Worm (Caenorhabditis elegans): ENCODE data around the gene itr-1.

- TF ChIP-seq hmg-20 (GFP tag; IDR thresholded peaks at IDR 0.05) (no peak), Y53G8AR.9 (GFP tag; conservative IDR thresholded peaks at IDR 0.05) (no peak), pha-4 (tag; optimal IDR thresholded peaks at IDR 0.05) (no peak), F57C9.4 (tag; optimal IDR thresholded peaks at IDR 0.05) (no peak), aptf-3 (GFP tag; IDR thresholded peaks at IDR 0.05) (no peak)
Observed at ce11 chrIV:7689326-7689725, 14.4 kb downstream of the itr-1 start.
